Fruit fly (Drosophila melanogaster): ENCODE results near the gene eRF1.

Gene eRF1

dm6 chr3L:20399550-20400109, 51.5 kb downstream of the eRF1 start (continued):
- TF ChIP-seq CG9609 (GFP tag; optimal IDR thresholded peaks at IDR 0.05): peak; percentile 73
- peak; percentile 77 for TF ChIP-seq CG11085 (GFP tag; IDR thresholded peaks at IDR 0.05)
- TF ChIP-seq CG10431 (GFP tag; optimal IDR thresholded peaks at IDR 0.05): peak; percentile 54
- peak; percentile 76 for TF ChIP-seq sqz (GFP tag; optimal IDR thresholded peaks at IDR 0.05)
- peak; percentile 86 for TF ChIP-seq mam (GFP tag; optimal IDR thresholded peaks at IDR 0.05)
- TF ChIP-seq mirr (GFP tag; optimal IDR thresholded peaks at IDR 0.05): peak; percentile 51
- TF ChIP-seq Ravus (GFP tag; IDR thresholded peaks at IDR 0.05): peak; percentile 20
- peak; percentile 88 for TF ChIP-seq ind (GFP tag; optimal IDR thresholded peaks at IDR 0.05)
- TF ChIP-seq odd (GFP tag; optimal IDR thresholded peaks at IDR 0.05): peak; percentile 90
- no peak for TF ChIP-seq Stat92E (GFP tag; optimal IDR thresholded peaks at IDR 0.05)
- TF ChIP-seq dysf (GFP tag; IDR thresholded peaks at IDR 0.05): peak; percentile 92
- TF ChIP-seq CG14441 (GFP tag; IDR thresholded peaks at IDR 0.05): peak; percentile 81
- TF ChIP-seq CG11723 (GFP tag; optimal IDR thresholded peaks at IDR 0.05): peak; percentile 80
- TF ChIP-seq HHEX (GFP tag; optimal IDR thresholded peaks at IDR 0.05): peak; percentile 89
- TF ChIP-seq Jarid2 (GFP tag; optimal IDR thresholded peaks at IDR 0.05): peak; percentile 46
- peak; percentile 71 for TF ChIP-seq ro (GFP tag; IDR thresholded peaks at IDR 0.05)
- TF ChIP-seq PHDP (tag; optimal IDR thresholded peaks at IDR 0.05): peak; percentile 92
- TF ChIP-seq Camta (GFP tag; optimal IDR thresholded peaks at IDR 0.05): peak; percentile 72
- TF ChIP-seq Oli (tag; optimal IDR thresholded peaks at IDR 0.05): peak; percentile 90
- TF ChIP-seq Bgb (GFP tag; IDR thresholded peaks at IDR 0.05; ENCODE audit: partially characterized antibody): no peak
- TF ChIP-seq CG10959 (GFP tag; IDR thresholded peaks at IDR 0.05): peak; percentile 44; the same call in 1 of the 2 replicates
- TF ChIP-seq CG14860 (GFP tag; IDR thresholded peaks at IDR 0.05; ENCODE audit: partially characterized antibody): no peak
- peak; percentile 84 for TF ChIP-seq D19A (tag; optimal IDR thresholded peaks at IDR 0.05)
- peak; percentile 31 for TF ChIP-seq Sry-δ (GFP tag; optimal IDR thresholded peaks at IDR 0.05)
- peak; percentile 78 for TF ChIP-seq BtbVII (GFP tag; optimal IDR thresholded peaks at IDR 0.05)
- peak; percentile 84 for TF ChIP-seq Abd-B (GFP tag; optimal IDR thresholded peaks at IDR 0.05)
- peak; percentile 78 for TF ChIP-seq Fer2 (tag; optimal IDR thresholded peaks at IDR 0.05)
- TF ChIP-seq pzg (GFP tag; optimal IDR thresholded peaks at IDR 0.05): peak; percentile 2
- peak; percentile 73 for TF ChIP-seq slp2 (GFP tag; optimal IDR thresholded peaks at IDR 0.05)
- no peak; the same call in 1 of the 2 replicates for TF ChIP-seq aop (GFP tag; IDR thresholded peaks at IDR 0.05)
- TF ChIP-seq CG1233 (GFP tag; optimal IDR thresholded peaks at IDR 0.05): peak; percentile 85
- TF ChIP-seq luna (GFP tag; optimal IDR thresholded peaks at IDR 0.05): peak; percentile 52
- no peak for TF ChIP-seq Hey (tag; optimal IDR thresholded peaks at IDR 0.05)
- peak; percentile 85 for TF ChIP-seq caup (GFP tag; optimal IDR thresholded peaks at IDR 0.05; ENCODE audit: severe bottlenecking)
- peak; percentile 93 for TF ChIP-seq CG12659 (GFP tag; optimal IDR thresholded peaks at IDR 0.05)
- TF ChIP-seq p53 (GFP tag; optimal IDR thresholded peaks at IDR 0.05): no peak
- peak; percentile 90 for TF ChIP-seq CG2712 (tag; optimal IDR thresholded peaks at IDR 0.05)
- peak; percentile 82 for TF ChIP-seq Mad (GFP tag; optimal IDR thresholded peaks at IDR 0.05)
- no peak for TF ChIP-seq CG1832 (GFP tag; optimal IDR thresholded peaks at IDR 0.05)
- TF ChIP-seq Max (GFP tag; optimal IDR thresholded peaks at IDR 0.05): peak; percentile 86
- no peak for TF ChIP-seq Sin3A (optimal IDR thresholded peaks at IDR 0.05)
- TF ChIP-seq CG30020 (tag; optimal IDR thresholded peaks at IDR 0.05): peak; percentile 63
- peak; percentile 77 for TF ChIP-seq CG3065 (GFP tag; optimal IDR thresholded peaks at IDR 0.05)
- peak; percentile 63 for TF ChIP-seq B-H1 (GFP tag; IDR thresholded peaks at IDR 0.05)
- TF ChIP-seq CG11560 (tag; IDR thresholded peaks at IDR 0.05): peak; percentile 74
- peak; percentile 15 for TF ChIP-seq CG12236 (GFP tag; optimal IDR thresholded peaks at IDR 0.05)
- TF ChIP-seq scrt (GFP tag; optimal IDR thresholded peaks at IDR 0.05): peak; percentile 73
- peak; percentile 53 for TF ChIP-seq eyg (GFP tag; optimal IDR thresholded peaks at IDR 0.05)
- TF ChIP-seq ara (GFP tag; IDR thresholded peaks at IDR 0.05): peak; percentile 71
- no peak for TF ChIP-seq Neu2 (GFP tag; optimal IDR thresholded peaks at IDR 0.05; ENCODE audit: borderline replicate concordance)

Measured in whole organism, embryonic.